Fruit fly (Drosophila melanogaster): ENCODE results near the gene CG31792.

DNA sequence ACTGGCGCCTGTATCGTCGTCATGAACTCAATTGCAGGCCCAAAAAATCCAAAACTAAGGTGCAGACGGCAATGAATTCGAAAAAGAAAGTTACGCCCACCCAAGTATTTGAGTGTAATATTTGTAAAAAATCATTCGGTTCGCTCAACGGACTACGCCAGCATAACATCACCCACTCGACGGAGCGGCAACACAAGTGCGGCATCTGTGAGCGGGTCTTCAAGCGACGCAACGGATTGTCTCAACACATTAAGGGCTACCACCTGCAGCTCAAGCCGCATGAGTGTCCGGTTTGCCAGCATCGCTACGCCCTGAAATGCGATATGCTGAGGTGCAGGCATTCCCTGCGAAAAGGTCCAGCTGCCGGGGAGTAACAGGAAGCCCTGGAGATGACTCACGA lies 20.5 kb upstream of the CG31792 start:
- TF ChIP-seq CG8478 (optimal IDR thresholded peaks at IDR 0.05) = no peak
- no peak for TF ChIP-seq CTCF (optimal IDR thresholded peaks at IDR 0.05)
